Worm (Caenorhabditis elegans) whole organism, L2 larva: ENCODE measurements around the gene Y116A8C.463.

ENCODE experiments used
- C34F6.9 ChIP-seq: fragments of 150-350 bp; optimal IDR thresholded peaks from 2 replicates; lab custom pipeline; 2014; ENCODE audit warnings: missing biosample characterization, missing genetic modification characterization
- F13H6.1 ChIP-seq: sonication (generic microtip); optimal IDR thresholded peaks from 2 replicates; lab custom pipeline; 2016; ENCODE audit warnings: missing genetic modification characterization, missing compliant biosample characterization
- R02D3.7 ChIP-seq: fragments of 150-350 bp; optimal IDR thresholded peaks from 2 replicates; lab custom pipeline; 2014; ENCODE audit warnings: missing biosample characterization, missing genetic modification characterization
- alr-1 ChIP-seq: fragments of 150-350 bp; optimal IDR thresholded peaks from 2 replicates; lab custom pipeline; 2014; ENCODE audit warnings: missing biosample characterization, missing genetic modification characterization
- aly-2 ChIP-seq: fragments of 150-350 bp; optimal IDR thresholded peaks from 2 replicates; lab custom pipeline; 2014; ENCODE audit warnings: missing biosample characterization, missing genetic modification characterization
- ceh-16 ChIP-seq: fragments of 150-350 bp; optimal IDR thresholded peaks from 2 replicates; lab custom pipeline; 2014; ENCODE audit warnings: missing biosample characterization, missing genetic modification characterization
- ceh-82 ChIP-seq: fragments of 150-350 bp; optimal IDR thresholded peaks from 2 replicates; lab custom pipeline; 2014; ENCODE audit warnings: missing biosample characterization, missing genetic modification characterization
- crh-2 ChIP-seq: sonication (generic microtip); optimal IDR thresholded peaks from 2 replicates; lab custom pipeline; 2017; ENCODE audit warnings: missing biosample characterization, missing genetic modification characterization
- dmd-4 ChIP-seq: sonication (generic microtip); optimal IDR thresholded peaks from 2 replicates; lab custom pipeline; 2017; ENCODE audit warnings: missing biosample characterization, missing genetic modification characterization
- egl-27 ChIP-seq: sonication (generic microtip); optimal IDR thresholded peaks from 3 replicates; lab custom pipeline; 2017; ENCODE audit warnings: missing biosample characterization, missing genetic modification reagents, missing genetic modification characterization
- elt-1 ChIP-seq: fragments of 150-350 bp; optimal IDR thresholded peaks from 2 replicates; lab custom pipeline; 2014; ENCODE audit warnings: missing biosample characterization, missing genetic modification characterization
- elt-3 ChIP-seq: sonication (generic microtip); optimal IDR thresholded peaks from 2 replicates; lab custom pipeline; 2017; ENCODE audit warnings: missing biosample characterization, missing genetic modification characterization
- fos-1 ChIP-seq: fragments of 150-350 bp; optimal IDR thresholded peaks from 2 replicates; lab custom pipeline; 2014; ENCODE audit warnings: missing biosample characterization, missing genetic modification characterization
- gmeb-1 ChIP-seq: fragments of 150-350 bp; optimal IDR thresholded peaks from 2 replicates; lab custom pipeline; 2014; ENCODE audit warnings: missing biosample characterization, missing genetic modification characterization
- lin-13 ChIP-seq: fragments of 150-350 bp; optimal IDR thresholded peaks from 2 replicates; lab custom pipeline; 2014; ENCODE audit warnings: missing biosample characterization, missing genetic modification reagents, missing genetic modification characterization
- lin-39 ChIP-seq: fragments of 150-350 bp; optimal IDR thresholded peaks from 2 replicates; lab custom pipeline; 2014; ENCODE audit warnings: missing biosample characterization, missing genetic modification reagents, missing genetic modification characterization
- lsy-2 ChIP-seq, 2 experiments: fragments of 150-350 bp in 1 of 2; sonication (generic microtip) in 1 of 2; optimal IDR thresholded peaks; 2 replicates each; lab custom pipeline; 2014 to 2017; ENCODE audit warnings: missing biosample characterization in 2 of 2, missing genetic modification characterization in 2 of 2
- mab-5 ChIP-seq: fragments of 150-350 bp; optimal IDR thresholded peaks from 2 replicates; lab custom pipeline; 2014; ENCODE audit warnings: missing biosample characterization, missing genetic modification characterization
- mbf-1 ChIP-seq: sonication (generic microtip); optimal IDR thresholded peaks from 2 replicates; lab custom pipeline; 2017; ENCODE audit warnings: missing biosample characterization, missing genetic modification characterization
- mdl-1 ChIP-seq, 2 experiments: fragments of 150-350 bp in 1 of 2; sonication (generic microtip) in 1 of 2; optimal IDR thresholded peaks; 2 replicates each; lab custom pipeline; 2017; ENCODE audit warnings: missing biosample characterization in 2 of 2, missing genetic modification characterization in 2 of 2
- nhr-12 ChIP-seq: fragments of 150-350 bp; optimal IDR thresholded peaks from 2 replicates; lab custom pipeline; 2014; ENCODE audit warnings: missing biosample characterization, missing genetic modification characterization
- nhr-21 ChIP-seq: fragments of 150-350 bp; optimal IDR thresholded peaks from 2 replicates; lab custom pipeline; 2014; ENCODE audit warnings: missing biosample characterization, missing genetic modification characterization
- nhr-23 ChIP-seq: fragments of 150-350 bp; optimal IDR thresholded peaks from 2 replicates; lab custom pipeline; 2014; ENCODE audit warnings: missing biosample characterization, missing genetic modification reagents, missing genetic modification characterization
- nhr-237 ChIP-seq: fragments of 150-350 bp; optimal IDR thresholded peaks from 2 replicates; lab custom pipeline; 2014; ENCODE audit warnings: missing biosample characterization, missing genetic modification characterization
- nhr-6 ChIP-seq: fragments of 150-350 bp; optimal IDR thresholded peaks from 2 replicates; lab custom pipeline; 2014; ENCODE audit warnings: missing biosample characterization, missing genetic modification characterization
- nhr-77 ChIP-seq: fragments of 150-350 bp; optimal IDR thresholded peaks from 2 replicates; lab custom pipeline; 2014; ENCODE audit warnings: missing biosample characterization, missing genetic modification characterization
- skn-1 ChIP-seq: sonication (generic microtip); optimal IDR thresholded peaks from 2 replicates; lab custom pipeline; 2017; ENCODE audit warnings: missing biosample characterization, missing genetic modification characterization
- sma-3 ChIP-seq: sonication (generic microtip); optimal IDR thresholded peaks from 2 replicates; lab custom pipeline; 2016; ENCODE audit warnings: missing genetic modification reagents, missing genetic modification characterization, missing compliant biosample characterization
- sma-9 ChIP-seq, 2 experiments: fragments of 150-350 bp in 1 of 2; sonication (generic microtip) in 1 of 2; optimal IDR thresholded peaks; 2 replicates each; lab custom pipeline; 2014 to 2016; ENCODE audit warnings: missing genetic modification characterization in 2 of 2, mild to moderate bottlenecking in 1 of 2, missing biosample characterization in 1 of 2, missing compliant biosample characterization in 1 of 2, missing genetic modification reagents in 1 of 2, moderate library complexity in 1 of 2
- snpc-4 ChIP-seq: fragments of 150-350 bp; optimal IDR thresholded peaks from 2 replicates; lab custom pipeline; 2014; ENCODE audit warnings: missing biosample characterization, missing genetic modification characterization
- unc-39 ChIP-seq: fragments of 150-350 bp; optimal IDR thresholded peaks from 2 replicates; lab custom pipeline; 2014; ENCODE audit warnings: missing biosample characterization, missing genetic modification characterization
- unc-55 ChIP-seq: fragments of 150-350 bp; sonication (generic microtip); optimal IDR thresholded peaks from 3 replicates; lab custom pipeline; 2014; ENCODE audit warnings: missing biosample characterization, missing genetic modification reagents, missing genetic modification characterization
- unc-62 ChIP-seq: fragments of 150-350 bp; optimal IDR thresholded peaks from 2 replicates; lab custom pipeline; 2014; ENCODE audit warnings: missing biosample characterization, missing genetic modification reagents, missing genetic modification characterization
- ztf-11 ChIP-seq: sonication (generic microtip); optimal IDR thresholded peaks from 2 replicates; lab custom pipeline; 2017; ENCODE audit warnings: missing biosample characterization, missing genetic modification characterization
- ztf-4 ChIP-seq: fragments of 150-350 bp; optimal IDR thresholded peaks from 2 replicates; lab custom pipeline; 2014; ENCODE audit warnings: missing biosample characterization, missing genetic modification characterization

The Y116A8C.463 gene

DNA sequence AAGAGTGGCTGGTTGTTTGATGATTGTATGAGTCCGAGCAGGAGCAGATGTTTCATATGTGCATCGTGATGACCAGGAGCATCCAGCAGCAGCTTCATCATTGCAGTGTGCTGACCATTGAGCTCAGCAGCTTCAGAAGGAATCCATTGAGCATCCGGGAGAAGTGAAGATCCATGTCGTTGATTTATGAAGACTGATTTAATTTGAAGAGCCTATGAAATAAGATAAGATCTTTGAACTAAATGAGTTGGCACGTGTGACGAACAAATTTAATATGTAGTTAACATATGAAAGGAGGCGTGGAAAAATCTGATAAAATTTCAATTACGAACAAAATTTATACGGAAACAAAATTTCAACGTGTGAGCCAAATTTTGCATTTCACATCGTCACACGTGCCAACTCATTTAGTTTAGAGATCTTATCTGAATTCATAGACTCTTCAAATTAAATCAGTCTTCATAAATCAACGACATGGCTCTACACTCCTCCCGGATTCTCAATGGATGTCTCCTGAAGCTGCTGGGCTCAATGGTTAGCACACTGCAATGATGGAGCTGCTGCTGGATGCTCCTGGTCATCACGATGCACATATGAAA is 1.6 kb upstream of the Y116A8C.463 start, which contains the start of the genes Y116A8C.469 and Y116A8C.468:
Gene Y116A8C.469, minus strand, starts transcription at position 101 of the 599 bp plus-strand sequence.
Gene Y116A8C.468, plus strand, starts transcription at position 549 of the 599 bp plus-strand sequence.
- no peak for TF ChIP-seq ceh-16
- no peak for TF ChIP-seq sma-3 (GFP tag; lab: Kevin White, UChicago)

DNA sequence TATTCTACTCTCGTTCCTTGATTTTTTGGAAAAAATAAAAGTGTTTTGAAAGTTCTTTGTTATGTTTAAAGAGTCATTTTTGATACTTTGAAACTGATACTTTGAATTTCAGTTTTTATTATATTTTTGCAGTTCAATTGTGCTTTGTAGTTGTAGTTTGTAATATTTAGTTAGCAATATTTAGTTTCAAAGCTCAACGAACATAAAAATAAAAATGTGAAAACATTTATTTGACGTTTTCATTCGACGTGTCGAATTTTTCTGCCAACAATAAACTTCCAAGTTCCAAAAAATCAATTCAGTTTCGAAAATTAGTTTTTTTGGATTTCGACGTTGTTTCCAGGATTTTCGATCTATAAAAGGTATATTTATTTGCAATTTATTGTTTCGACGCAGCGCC is 516 bp downstream of the Y116A8C.463 start, which contains the start of gene nep-23:
Gene nep-23, plus strand, starts transcription at position 301 of the 400 bp plus-strand sequence.
- no peak for TF ChIP-seq ztf-4 (tag; lab: Kevin White, UChicago)
- no peak for TF ChIP-seq sma-3 (GFP tag; lab: Kevin White, UChicago)
- TF ChIP-seq mbf-1 (tag; lab: Kevin White, UChicago): no peak
- no peak for TF ChIP-seq lin-39 (tag; lab: Kevin White, UChicago)
- no peak for TF ChIP-seq unc-39
- no peak for TF ChIP-seq unc-55 (GFP tag; lab: Kevin White, UChicago)
- no peak for TF ChIP-seq lsy-2 (tag; optimal IDR thresholded peaks at IDR 0.05; lab: Kevin White, UChicago)
- TF ChIP-seq gmeb-1: no peak
- no peak for TF ChIP-seq F13H6.1 (tag; lab: Kevin White, UChicago)
- no peak for TF ChIP-seq skn-1
- TF ChIP-seq ztf-11: no peak
- TF ChIP-seq alr-1 (tag; lab: Kevin White, UChicago): no peak
- TF ChIP-seq mdl-1 (tag; optimal IDR thresholded peaks at IDR 0.05; lab: Kevin White, UChicago): no peak
- TF ChIP-seq elt-1 (tag; lab: Kevin White, UChicago): no peak
- no peak for TF ChIP-seq C34F6.9 (tag; lab: Kevin White, UChicago)
- no peak for TF ChIP-seq ceh-82 (tag; lab: Kevin White, UChicago)
- TF ChIP-seq R02D3.7 (tag; lab: Kevin White, UChicago): no peak
- no peak for TF ChIP-seq nhr-23 (tag; lab: Kevin White, UChicago)
- TF ChIP-seq crh-2: no peak
- no peak for TF ChIP-seq elt-3 (tag; lab: Kevin White, UChicago)
- TF ChIP-seq, all 48 proteins: peak for 0

DNA sequence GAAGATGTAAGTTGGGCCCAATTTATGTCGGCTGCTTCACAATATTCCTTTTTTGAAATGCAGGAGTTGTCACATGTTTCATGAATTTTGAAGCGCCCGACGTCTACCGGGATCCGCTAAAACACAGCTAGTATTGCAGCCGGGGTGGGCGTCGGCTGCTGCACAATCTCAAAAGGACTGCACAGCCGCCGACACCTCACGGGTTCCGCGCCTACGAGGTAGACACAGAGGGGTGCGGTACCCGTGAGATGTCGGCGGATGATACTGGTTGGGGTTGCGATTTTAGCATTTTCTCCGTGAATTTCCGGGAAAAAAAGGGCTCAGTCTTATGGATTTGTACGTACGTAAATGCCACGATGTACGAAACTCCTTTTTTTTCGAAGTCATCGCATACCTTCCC is 2.5 kb downstream of the Y116A8C.463 start:
- TF ChIP-seq egl-27 (tag; lab: Kevin White, UChicago): no peak
- TF ChIP-seq nhr-77 (tag; lab: Kevin White, UChicago): no peak
- no peak for TF ChIP-seq fos-1
- TF ChIP-seq F13H6.1 (tag; lab: Kevin White, UChicago): no peak
- TF ChIP-seq ztf-4 (tag; lab: Kevin White, UChicago): no peak
- TF ChIP-seq aly-2 (tag; lab: Kevin White, UChicago): no peak
- TF ChIP-seq skn-1: no peak
- no peak for TF ChIP-seq snpc-4 (tag; lab: Kevin White, UChicago)
- no peak for TF ChIP-seq dmd-4 (tag; lab: Kevin White, UChicago)

DNA sequence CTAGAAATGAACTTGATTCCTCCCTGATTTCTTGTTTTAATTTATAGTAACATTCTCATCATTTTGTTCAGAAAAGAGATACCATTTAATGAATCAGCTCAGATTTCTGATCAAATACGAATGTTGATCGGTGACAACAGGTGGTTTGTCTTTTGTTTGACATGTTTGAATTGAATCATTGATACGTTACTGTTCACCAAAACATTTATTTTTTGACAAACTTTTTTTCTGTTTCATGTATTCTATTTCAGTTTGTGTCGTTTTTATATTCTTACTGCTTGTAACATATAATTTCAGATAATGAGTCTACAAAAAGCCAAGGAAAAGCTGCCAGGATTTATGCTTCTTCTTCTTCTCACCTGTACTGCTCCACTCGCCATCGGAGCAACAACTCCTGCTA is 4.6 kb downstream of the Y116A8C.463 start, which contains the start of gene nep-24:
Gene nep-24, plus strand, starts transcription at position 301 of the 400 bp plus-strand sequence.
- TF ChIP-seq unc-55 (GFP tag; lab: Kevin White, UChicago) (no peak), nhr-237 (tag; lab: Kevin White, UChicago) (no peak), lin-13 (GFP tag; lab: Kevin White, UChicago) (no peak), mab-5 (tag; lab: Kevin White, UChicago) (no peak), unc-39 (no peak), ztf-4 (tag; lab: Kevin White, UChicago) (no peak), nhr-23 (tag; lab: Kevin White, UChicago) (no peak), elt-3 (tag; lab: Kevin White, UChicago) (no peak), mdl-1 (tag; optimal IDR thresholded peaks at IDR 0.05; lab: Kevin White, UChicago) (no peak), mbf-1 (tag; lab: Kevin White, UChicago) (no peak)

DNA sequence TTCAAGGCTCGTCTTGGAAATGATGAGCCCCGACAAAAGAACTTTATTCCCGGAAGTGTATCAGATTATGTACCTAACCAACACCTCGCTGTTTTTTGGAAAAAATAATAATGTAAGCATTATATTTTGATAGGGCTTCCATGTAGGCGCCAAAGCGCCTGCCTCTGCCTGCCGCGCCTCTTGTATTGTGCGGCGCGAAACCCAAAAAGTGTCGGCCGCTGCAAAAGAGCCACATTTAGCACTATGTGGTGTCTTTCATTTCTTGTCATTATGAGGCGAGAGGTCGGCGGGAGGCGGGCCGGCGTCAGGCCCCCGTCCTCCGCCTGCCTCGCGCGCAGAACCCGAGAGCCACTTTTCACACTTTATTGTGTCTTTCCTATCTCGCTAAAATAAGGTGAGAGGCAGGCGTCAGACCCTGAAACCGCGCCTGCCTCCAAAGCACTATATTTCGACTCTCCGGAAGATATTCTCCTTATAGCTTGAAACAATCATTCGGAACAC is 5.9 kb downstream of the Y116A8C.463 start:
- no peak for TF ChIP-seq unc-62 (GFP tag; lab: Kevin White, UChicago)
- TF ChIP-seq nhr-237 (tag; lab: Kevin White, UChicago): no peak
- no peak for TF ChIP-seq nhr-12 (tag; lab: Kevin White, UChicago)
- TF ChIP-seq mbf-1 (tag; lab: Kevin White, UChicago): no peak
- TF ChIP-seq nhr-6 (tag; lab: Kevin White, UChicago): no peak
- no peak for TF ChIP-seq C34F6.9 (tag; lab: Kevin White, UChicago)
- no peak for TF ChIP-seq nhr-21 (tag; lab: Kevin White, UChicago)
- no peak for TF ChIP-seq skn-1
- no peak for TF ChIP-seq F13H6.1 (tag; lab: Kevin White, UChicago)
- TF ChIP-seq egl-27 (tag; lab: Kevin White, UChicago): no peak
- TF ChIP-seq sma-9 (GFP tag; optimal IDR thresholded peaks at IDR 0.05; lab: Kevin White, UChicago): no peak
- TF ChIP-seq sma-9 (tag; optimal IDR thresholded peaks at IDR 0.05; lab: Kevin White, UChicago): no peak
- TF ChIP-seq ceh-16: no peak
